Fruit fly (Drosophila melanogaster) whole organism, embryonic: ENCODE measurements around the gene Rtca.

Experiments used
- Atf3 ChIP-seq: fragments of 200-800 bp; sonication (Bioruptor generic); optimal IDR thresholded peaks from 3 replicates; lab custom pipeline; 2016; ENCODE audit warnings: missing biosample characterization, missing genetic modification characterization
- BEAF-32 ChIP-seq: fragments of 200-800 bp; sonication (Bioruptor generic); optimal IDR thresholded peaks from 3 replicates; lab custom pipeline; 2017; ENCODE audit warnings: missing biosample characterization, missing genetic modification characterization, mild to moderate bottlenecking, moderate library complexity, missing genetic modification reagents
- CG10209 ChIP-seq: fragments of 200-800 bp; sonication (Bioruptor generic); optimal IDR thresholded peaks from 3 replicates; lab custom pipeline; 2017; ENCODE audit warnings: missing biosample characterization, mild to moderate bottlenecking, missing genetic modification characterization, missing genetic modification reagents
- CG10959 ChIP-seq: fragments of 200-800 bp; sonication (Bioruptor generic); IDR thresholded peaks from 2 replicates; pipeline ENCODE4 v1.3.6; 2022; ENCODE audit warnings: missing biosample characterization, missing genetic modification characterization
- CG10979 ChIP-seq: fragments of 200-800 bp; sonication (Bioruptor generic); optimal IDR thresholded peaks from 2 replicates; lab custom pipeline; 2018; ENCODE audit warnings: missing biosample characterization, mild to moderate bottlenecking, missing genetic modification characterization, moderate library complexity
- CG13894 ChIP-seq: fragments of 200-800 bp; sonication (Bioruptor generic); optimal IDR thresholded peaks from 3 replicates; lab custom pipeline; 2018; ENCODE audit warnings: missing biosample characterization, mild to moderate bottlenecking, missing genetic modification characterization, moderate library complexity
- CG15011 ChIP-seq: fragments of 200-800 bp; sonication (Bioruptor generic); optimal IDR thresholded peaks from 3 replicates; lab custom pipeline; 2018; ENCODE audit warnings: missing biosample characterization, mild to moderate bottlenecking, missing genetic modification characterization
- CG1647 ChIP-seq: fragments of 200-800 bp; sonication (Bioruptor generic); optimal IDR thresholded peaks from 3 replicates; lab custom pipeline; 2016; ENCODE audit warnings: missing biosample characterization, missing genetic modification characterization
- CG16863 ChIP-seq: fragments of 200-800 bp; sonication (Bioruptor generic); optimal IDR thresholded peaks from 3 replicates; lab custom pipeline; 2016; ENCODE audit warnings: missing biosample characterization, missing genetic modification characterization
- CG17612 ChIP-seq: fragments of 200-800 bp; sonication (Bioruptor generic); IDR thresholded peaks from 2 replicates; pipeline ENCODE4 v1.3.6; 2022; ENCODE audit warnings: missing biosample characterization, missing genetic modification characterization
- CG18011 ChIP-seq: fragments of 200-800 bp; sonication (Bioruptor generic); optimal IDR thresholded peaks from 2 replicates; lab custom pipeline; 2017; ENCODE audit warnings: missing biosample characterization, missing genetic modification characterization, mild to moderate bottlenecking, moderate library complexity, missing genotype
- CG1832 ChIP-seq: fragments of 200-800 bp; sonication (Bioruptor generic); optimal IDR thresholded peaks from 2 replicates; lab custom pipeline; 2017; ENCODE audit warnings: missing biosample characterization, mild to moderate bottlenecking, missing genetic modification characterization, inconsistent platforms
- CG31365 ChIP-seq: fragments of 200-800 bp; sonication (Bioruptor generic); optimal IDR thresholded peaks from 2 replicates; lab custom pipeline; 2018; ENCODE audit warnings: missing biosample characterization, mild to moderate bottlenecking, missing genetic modification characterization
- CG33213 ChIP-seq: fragments of 200-800 bp; sonication (Bioruptor generic); optimal IDR thresholded peaks from 3 replicates; lab custom pipeline; 2016; ENCODE audit warnings: missing biosample characterization, missing genetic modification characterization
- CG42726 ChIP-seq: fragments of 200-800 bp; sonication (Bioruptor generic); IDR thresholded peaks from 2 replicates; pipeline ENCODE4 v1.3.6; 2022; ENCODE audit warnings: missing biosample characterization, missing genetic modification characterization; ENCODE audit not compliant: partially characterized antibody
- CG5180 ChIP-seq: fragments of 200-800 bp; sonication (Bioruptor generic); optimal IDR thresholded peaks from 3 replicates; lab custom pipeline; 2017; ENCODE audit warnings: missing biosample characterization, missing genetic modification characterization, mild to moderate bottlenecking, moderate library complexity, missing genetic modification reagents
- CG9609 ChIP-seq: fragments of 200-800 bp; sonication (Bioruptor generic); optimal IDR thresholded peaks from 3 replicates; lab custom pipeline; 2016; ENCODE audit warnings: missing biosample characterization, missing genetic modification characterization
- CkIIα-i1 ChIP-seq: fragments of 200-800 bp; sonication (Bioruptor generic); IDR thresholded peaks from 2 replicates; pipeline ENCODE4 v1.3.6; 2022; ENCODE audit warnings: missing biosample characterization, missing genetic modification characterization
- Dip2 ChIP-seq: fragments of 200-800 bp; sonication (Bioruptor generic); IDR thresholded peaks from 2 replicates; pipeline ENCODE4 v1.3.6; 2022; ENCODE audit warnings: missing biosample characterization, missing genetic modification characterization
- Dll ChIP-seq: fragments of 200-800 bp; sonication (Bioruptor generic); IDR thresholded peaks from 4 replicates; pipeline ENCODE4 v1.3.6; 2022; ENCODE audit warnings: missing biosample characterization, missing genetic modification characterization; ENCODE audit not compliant: partially characterized antibody
- Elba2 ChIP-seq: fragments of 200-800 bp; sonication (Bioruptor generic); optimal IDR thresholded peaks from 3 replicates; lab custom pipeline; 2016; ENCODE audit warnings: missing biosample characterization, missing genetic modification characterization
- HLH3B ChIP-seq: fragments of 200-800 bp; sonication (Bioruptor generic); IDR thresholded peaks from 2 replicates; pipeline ENCODE4 v1.3.6; 2022; ENCODE audit warnings: missing biosample characterization, missing genetic modification characterization
- HLHmδ ChIP-seq: fragments of 200-800 bp; sonication (Bioruptor generic); optimal IDR thresholded peaks from 2 replicates; lab custom pipeline; 2018; ENCODE audit warnings: missing biosample characterization, mild to moderate bottlenecking, missing genetic modification characterization, moderate library complexity
- Neu2 ChIP-seq: fragments of 200-800 bp; sonication (Bioruptor generic); optimal IDR thresholded peaks from 3 replicates; lab custom pipeline; 2016; ENCODE audit warnings: missing biosample characterization, missing genetic modification characterization, borderline replicate concordance
- Nf-YC ChIP-seq: fragments of 200-800 bp; optimal IDR thresholded peaks from 3 replicates; lab custom pipeline; 2019; ENCODE audit warnings: missing biosample characterization, mild to moderate bottlenecking, missing genetic modification characterization, moderate library complexity
- Rfx ChIP-seq: fragments of 200-800 bp; sonication (Bioruptor generic); IDR thresholded peaks from 2 replicates; pipeline ENCODE4 v1.3.6; 2022; ENCODE audit warnings: missing biosample characterization, missing genetic modification characterization
- Rx ChIP-seq: fragments of 200-800 bp; sonication (Bioruptor generic); IDR thresholded peaks from 2 replicates; pipeline ENCODE4 v1.3.6; 2022; ENCODE audit warnings: missing biosample characterization, missing genetic modification characterization
- Side ChIP-seq: fragments of 200-800 bp; sonication (Bioruptor generic); optimal IDR thresholded peaks from 2 replicates; lab custom pipeline; 2016; ENCODE audit warnings: missing biosample characterization, missing genetic modification characterization
- Six4 ChIP-seq: fragments of 200-800 bp; sonication (Bioruptor generic); optimal IDR thresholded peaks from 2 replicates; lab custom pipeline; 2016; ENCODE audit warnings: missing biosample characterization, missing genetic modification characterization
- Sry-δ ChIP-seq: fragments of 200-800 bp; sonication (Bioruptor generic); optimal IDR thresholded peaks from 2 replicates; lab custom pipeline; 2016; ENCODE audit warnings: missing biosample characterization, missing genetic modification characterization
- ash1 ChIP-seq: fragments of 200-800 bp; sonication (Bioruptor generic); optimal IDR thresholded peaks from 2 replicates; lab custom pipeline; 2018; ENCODE audit warnings: missing biosample characterization, mild to moderate bottlenecking, missing genetic modification characterization
- cas ChIP-seq: fragments of 200-800 bp; sonication (Bioruptor generic); IDR thresholded peaks from 2 replicates; pipeline ENCODE4 v1.3.6; 2022; ENCODE audit warnings: missing biosample characterization, missing genetic modification characterization
- chm ChIP-seq: fragments of 200-800 bp; sonication (Bioruptor generic); IDR thresholded peaks from 2 replicates; pipeline ENCODE4 v1.3.6; 2022; ENCODE audit warnings: missing biosample characterization, missing genetic modification characterization
- dmrt11E ChIP-seq: fragments of 200-800 bp; sonication (Bioruptor generic); optimal IDR thresholded peaks from 3 replicates; lab custom pipeline; 2018; ENCODE audit warnings: missing biosample characterization, mild to moderate bottlenecking, missing genetic modification characterization, moderate library complexity
- ems ChIP-seq: fragments of 200-800 bp; sonication (Bioruptor generic); optimal IDR thresholded peaks from 3 replicates; lab custom pipeline; 2016; ENCODE audit warnings: missing biosample characterization, missing genetic modification characterization
- eve ChIP-seq, 2 experiments: fragments of >200 bp; optimal IDR thresholded peaks; 2 replicates each; lab custom pipeline; 2017; ENCODE audit warnings: missing biosample characterization in 2 of 2, missing genetic modification characterization in 2 of 2
- fru ChIP-seq: fragments of >200 bp; optimal IDR thresholded peaks from 2 replicates; lab custom pipeline; 2017
- ftz-f1 ChIP-seq: fragments of 200-800 bp; sonication (Bioruptor generic); optimal IDR thresholded peaks from 2 replicates; lab custom pipeline; 2016; ENCODE audit warnings: missing biosample characterization, missing genetic modification characterization
- hb ChIP-seq: fragments of 200-800 bp; sonication (Bioruptor generic); IDR thresholded peaks from 3 replicates; pipeline ENCODE4 v1.3.6; 2022; ENCODE audit warnings: missing biosample characterization, missing genetic modification characterization; ENCODE audit not compliant: partially characterized antibody
- her ChIP-seq: fragments of 200-800 bp; sonication (Bioruptor generic); optimal IDR thresholded peaks from 2 replicates; lab custom pipeline; 2016; ENCODE audit warnings: missing biosample characterization, missing genetic modification characterization
- hkb ChIP-seq, 2 experiments: fragments of 200-800 bp in 1 of 2; fragments of >200 bp in 1 of 2; sonication (Bioruptor generic) in 1 of 2; IDR thresholded peaks in 1 of 2; optimal IDR thresholded peaks in 1 of 2; 2 replicates each; pipeline versions ENCODE4 v1.3.6 to Lab custom; 2017 to 2022; ENCODE audit warnings: missing biosample characterization in 1 of 2, missing genetic modification characterization in 1 of 2
- ken ChIP-seq: fragments of 200-800 bp; sonication (Bioruptor generic); IDR thresholded peaks from 3 replicates; pipeline ENCODE4 v1.3.6; 2022; ENCODE audit warnings: missing biosample characterization, missing genetic modification characterization
- mam ChIP-seq: fragments of 200-800 bp; sonication (Bioruptor generic); optimal IDR thresholded peaks from 3 replicates; lab custom pipeline; 2016; ENCODE audit warnings: missing biosample characterization, missing genetic modification characterization
- p53 ChIP-seq: fragments of 200-800 bp; sonication (Bioruptor generic); optimal IDR thresholded peaks from 2 replicates; lab custom pipeline; 2016; ENCODE audit warnings: missing biosample characterization, missing genetic modification characterization
- ranshi ChIP-seq: fragments of 200-800 bp; sonication (Bioruptor generic); IDR thresholded peaks from 2 replicates; pipeline ENCODE4 v1.3.6; 2022; ENCODE audit warnings: missing biosample characterization, missing genetic modification characterization
- schlank ChIP-seq: fragments of 200-800 bp; sonication (Bioruptor generic); optimal IDR thresholded peaks from 2 replicates; lab custom pipeline; 2018; ENCODE audit warnings: missing biosample characterization, mild to moderate bottlenecking, missing genetic modification characterization
- slou ChIP-seq: fragments of 200-800 bp; sonication (Bioruptor generic); optimal IDR thresholded peaks from 3 replicates; lab custom pipeline; 2016; ENCODE audit warnings: missing biosample characterization, missing genetic modification characterization
- so ChIP-seq: fragments of 200-800 bp; sonication (Bioruptor generic); IDR thresholded peaks from 3 replicates; pipeline ENCODE4 v1.3.6; 2022; ENCODE audit warnings: missing biosample characterization, missing genetic modification characterization
- zen ChIP-seq: fragments of 200-800 bp; sonication (Bioruptor generic); optimal IDR thresholded peaks from 3 replicates; lab custom pipeline; 2018; ENCODE audit warnings: missing biosample characterization, mild to moderate bottlenecking, missing genetic modification characterization, moderate library complexity

The Rtca gene

dm6 chrX:2041312-2041918 is 30.8 kb upstream of the Rtca start, which contains the start of gene CG4313 (continued):
- TF ChIP-seq hkb (optimal IDR thresholded peaks at IDR 0.05; lab: Kevin White, UChicago) (no peak), hkb (GFP tag; IDR thresholded peaks at IDR 0.05; lab: Robert Waterston, UW) (peak; percentile 49; the same call in 1 of the 2 replicates), mam (GFP tag; lab: Kevin White, UChicago) (peak; percentile 87), CG16863 (GFP tag; lab: Kevin White, UChicago) (peak; percentile 55), ems (GFP tag; lab: Kevin White, UChicago) (peak; percentile 66), HLHmδ (GFP tag; lab: Kevin White, UChicago) (no peak), CG1647 (GFP tag; lab: Kevin White, UChicago) (peak; percentile 11), ftz-f1 (GFP tag; lab: Kevin White, UChicago) (no peak), CG15011 (GFP tag; lab: Kevin White, UChicago) (no peak), hb (GFP tag; lab: Robert Waterston, UW) (peak; percentile 85), Rx (GFP tag; lab: Robert Waterston, UW) (peak; percentile 29; the same call in 1 of the 2 replicates), dmrt11E (peak; percentile 69), CG17612 (no peak), Atf3 (peak; percentile 55), fru (lab: Kevin White, UChicago) (no peak), ash1 (no peak), Sry-δ (peak; percentile 88), CG9609 (GFP tag; lab: Kevin White, UChicago) (peak; percentile 77), ranshi (GFP tag; lab: Robert Waterston, UW) (0 out of 2 replicates have a peak, but pooled peaks have one; percentile 52), zen (peak; percentile 41), her (GFP tag; lab: Kevin White, UChicago) (peak; percentile 65), Nf-YC (tag; lab: Kevin White, UChicago) (peak; percentile 72), Dip2 (GFP tag; lab: Robert Waterston, UW) (no peak), p53 (peak; percentile 69), CG10959 (no peak; the same call in 1 of the 2 replicates), CG5180 (GFP tag; lab: Kevin White, UChicago) (peak; percentile 14), Elba2 (GFP tag; lab: Kevin White, UChicago) (no peak), Neu2 (GFP tag; lab: Kevin White, UChicago) (no peak), CG13894 (tag; lab: Kevin White, UChicago) (peak; percentile 60), CG1832 (GFP tag; lab: Kevin White, UChicago) (no peak), CG33213 (GFP tag; lab: Kevin White, UChicago) (peak; percentile 24), ken (GFP tag; lab: Robert Waterston, UW) (peak; percentile 55; the same call in 1 of the 3 replicates), chm (GFP tag; lab: Robert Waterston, UW) (no peak), HLH3B (GFP tag; lab: Robert Waterston, UW) (peak; percentile 27; the same call in 1 of the 2 replicates), eve (GFP tag; optimal IDR thresholded peaks at IDR 0.05; lab: Kevin White, UChicago) (no peak), slou (no peak), cas (0 out of 2 replicates have a peak, but pooled peaks have one; percentile 47), CkIIα-i1 (GFP tag; lab: Robert Waterston, UW) (no peak), Rfx (GFP tag; lab: Robert Waterston, UW) (peak; percentile 85), so (GFP tag; lab: Robert Waterston, UW) (0 out of 3 replicates have a peak, but pooled peaks have one; percentile 26), CG10209 (GFP tag; lab: Kevin White, UChicago) (peak; percentile 67), BEAF-32 (GFP tag; lab: Kevin White, UChicago) (peak; percentile 92), schlank (tag; lab: Kevin White, UChicago) (peak; percentile 22), CG18011 (peak; percentile 53), Dll (GFP tag; lab: Robert Waterston, UW) (peak; percentile 95), CG10979 (tag; lab: Kevin White, UChicago) (peak; percentile 55), Side (peak; percentile 61), CG42726 (peak; percentile 35; the same call in 1 of the 2 replicates), CG31365 (tag; lab: Kevin White, UChicago) (no peak), Six4 (GFP tag; lab: Kevin White, UChicago) (peak; percentile 58)
